Worm (Caenorhabditis elegans) whole organism, L2 larva: Measurements from ENCODE around the gene gln-6.

Experiments used
- C34F6.9 ChIP-seq: fragments of 150-350 bp; optimal IDR thresholded peaks from 2 replicates; lab custom pipeline; 2014; ENCODE audit warnings: missing biosample characterization, missing genetic modification characterization
- F13H6.1 ChIP-seq: sonication (generic microtip); optimal IDR thresholded peaks from 2 replicates; lab custom pipeline; 2016; ENCODE audit warnings: missing genetic modification characterization, missing compliant biosample characterization
- Y55F3AM.14 ChIP-seq: fragments of 200-800 bp; sonication (Bioruptor generic); optimal IDR thresholded peaks from 2 replicates; lab custom pipeline; 2018; ENCODE audit warnings: mild to moderate bottlenecking, missing genetic modification characterization, missing compliant biosample characterization
- ZK546.5 ChIP-seq: sonication (generic microtip); optimal IDR thresholded peaks from 2 replicates; lab custom pipeline; 2017; ENCODE audit warnings: missing biosample characterization, missing genetic modification characterization
- alr-1 ChIP-seq: fragments of 150-350 bp; optimal IDR thresholded peaks from 2 replicates; lab custom pipeline; 2014; ENCODE audit warnings: missing biosample characterization, missing genetic modification characterization
- aly-2 ChIP-seq: fragments of 150-350 bp; optimal IDR thresholded peaks from 2 replicates; lab custom pipeline; 2014; ENCODE audit warnings: missing biosample characterization, missing genetic modification characterization
- ama-1 ChIP-seq: fragments of 150-350 bp; optimal IDR thresholded peaks from 2 replicates; lab custom pipeline; 2018; ENCODE audit warnings: inconsistent platforms
- blmp-1 ChIP-seq: sonication (generic microtip); optimal IDR thresholded peaks from 2 replicates; lab custom pipeline; 2017; ENCODE audit warnings: missing genetic modification characterization, mild to moderate bottlenecking, missing compliant biosample characterization, antibody characterized with exemption, moderate library complexity; ENCODE audit not compliant: insufficient read depth
- ceh-16 ChIP-seq: fragments of 150-350 bp; optimal IDR thresholded peaks from 2 replicates; lab custom pipeline; 2014; ENCODE audit warnings: missing biosample characterization, missing genetic modification characterization
- ceh-82 ChIP-seq: fragments of 150-350 bp; optimal IDR thresholded peaks from 2 replicates; lab custom pipeline; 2014; ENCODE audit warnings: missing biosample characterization, missing genetic modification characterization
- dmd-4 ChIP-seq: sonication (generic microtip); optimal IDR thresholded peaks from 2 replicates; lab custom pipeline; 2017; ENCODE audit warnings: missing biosample characterization, missing genetic modification characterization
- egl-27 ChIP-seq: sonication (generic microtip); optimal IDR thresholded peaks from 3 replicates; lab custom pipeline; 2017; ENCODE audit warnings: missing biosample characterization, missing genetic modification reagents, missing genetic modification characterization
- elt-1 ChIP-seq: fragments of 150-350 bp; optimal IDR thresholded peaks from 2 replicates; lab custom pipeline; 2014; ENCODE audit warnings: missing biosample characterization, missing genetic modification characterization
- elt-3 ChIP-seq: sonication (generic microtip); optimal IDR thresholded peaks from 2 replicates; lab custom pipeline; 2017; ENCODE audit warnings: missing biosample characterization, missing genetic modification characterization
- gmeb-1 ChIP-seq: fragments of 150-350 bp; optimal IDR thresholded peaks from 2 replicates; lab custom pipeline; 2014; ENCODE audit warnings: missing biosample characterization, missing genetic modification characterization
- lin-11 ChIP-seq: fragments of 150-350 bp; sonication (generic microtip); optimal IDR thresholded peaks from 2 replicates; lab custom pipeline; 2014; ENCODE audit warnings: missing biosample characterization, missing genetic modification characterization, inconsistent platforms, mixed read lengths
- lin-13 ChIP-seq: fragments of 150-350 bp; optimal IDR thresholded peaks from 2 replicates; lab custom pipeline; 2014; ENCODE audit warnings: missing biosample characterization, missing genetic modification reagents, missing genetic modification characterization
- lin-39 ChIP-seq: fragments of 150-350 bp; optimal IDR thresholded peaks from 2 replicates; lab custom pipeline; 2014; ENCODE audit warnings: missing biosample characterization, missing genetic modification reagents, missing genetic modification characterization
- mab-5 ChIP-seq: fragments of 150-350 bp; optimal IDR thresholded peaks from 2 replicates; lab custom pipeline; 2014; ENCODE audit warnings: missing biosample characterization, missing genetic modification characterization
- mbf-1 ChIP-seq: sonication (generic microtip); optimal IDR thresholded peaks from 2 replicates; lab custom pipeline; 2017; ENCODE audit warnings: missing biosample characterization, missing genetic modification characterization
- mdl-1 ChIP-seq, 2 experiments: fragments of 150-350 bp in 1 of 2; sonication (generic microtip) in 1 of 2; optimal IDR thresholded peaks; 2 replicates each; lab custom pipeline; 2017; ENCODE audit warnings: missing biosample characterization in 2 of 2, missing genetic modification characterization in 2 of 2
- nhr-11 ChIP-seq: fragments of 150-350 bp; optimal IDR thresholded peaks from 2 replicates; lab custom pipeline; 2014; ENCODE audit warnings: missing biosample characterization, missing genetic modification characterization
- nhr-129 ChIP-seq: fragments of 150-350 bp; optimal IDR thresholded peaks from 2 replicates; lab custom pipeline; 2014; ENCODE audit warnings: missing biosample characterization, missing genetic modification characterization
- nhr-21 ChIP-seq: fragments of 150-350 bp; optimal IDR thresholded peaks from 2 replicates; lab custom pipeline; 2014; ENCODE audit warnings: missing biosample characterization, missing genetic modification characterization
- nhr-23 ChIP-seq: fragments of 150-350 bp; optimal IDR thresholded peaks from 2 replicates; lab custom pipeline; 2014; ENCODE audit warnings: missing biosample characterization, missing genetic modification reagents, missing genetic modification characterization
- nhr-237 ChIP-seq: fragments of 150-350 bp; optimal IDR thresholded peaks from 2 replicates; lab custom pipeline; 2014; ENCODE audit warnings: missing biosample characterization, missing genetic modification characterization
- nhr-25 ChIP-seq: fragments of 150-350 bp; sonication (generic microtip); optimal IDR thresholded peaks from 3 replicates; lab custom pipeline; 2014; ENCODE audit warnings: missing biosample characterization, missing genetic modification characterization
- snpc-4 ChIP-seq: fragments of 150-350 bp; optimal IDR thresholded peaks from 2 replicates; lab custom pipeline; 2014; ENCODE audit warnings: missing biosample characterization, missing genetic modification characterization
- unc-39 ChIP-seq: fragments of 150-350 bp; optimal IDR thresholded peaks from 2 replicates; lab custom pipeline; 2014; ENCODE audit warnings: missing biosample characterization, missing genetic modification characterization
- unc-55 ChIP-seq: fragments of 150-350 bp; sonication (generic microtip); optimal IDR thresholded peaks from 3 replicates; lab custom pipeline; 2014; ENCODE audit warnings: missing biosample characterization, missing genetic modification reagents, missing genetic modification characterization
- unc-62 ChIP-seq: fragments of 150-350 bp; optimal IDR thresholded peaks from 2 replicates; lab custom pipeline; 2014; ENCODE audit warnings: missing biosample characterization, missing genetic modification reagents, missing genetic modification characterization
- zag-1 ChIP-seq: fragments of 150-350 bp; optimal IDR thresholded peaks from 2 replicates; lab custom pipeline; 2014; ENCODE audit warnings: missing biosample characterization, missing genetic modification characterization
- ztf-1 ChIP-seq: fragments of 200-800 bp; sonication (Bioruptor generic); conservative IDR thresholded peaks from 2 replicates; pipeline ENCODE4 v1.3.6; 2022; ENCODE audit warnings: missing genetic modification characterization, missing compliant biosample characterization
- ztf-11 ChIP-seq: sonication (generic microtip); optimal IDR thresholded peaks from 2 replicates; lab custom pipeline; 2017; ENCODE audit warnings: missing biosample characterization, missing genetic modification characterization

The gln-6 gene

ce11 chrIV:9755713-9756112 is 15.0 kb upstream of the gln-6 start:
- TF ChIP-seq nhr-11 (tag; lab: Kevin White, UChicago) (no peak), unc-55 (GFP tag; lab: Kevin White, UChicago) (no peak), nhr-237 (tag; lab: Kevin White, UChicago) (no peak), egl-27 (tag; lab: Kevin White, UChicago) (no peak), aly-2 (tag; lab: Kevin White, UChicago) (no peak), unc-62 (GFP tag; lab: Kevin White, UChicago) (no peak), blmp-1 (tag; lab: Kevin White, UChicago) (no peak), nhr-23 (tag; lab: Kevin White, UChicago) (no peak), ama-1 (no peak), dmd-4 (no peak), mbf-1 (tag; lab: Kevin White, UChicago) (no peak), nhr-21 (tag; lab: Kevin White, UChicago) (no peak), ztf-1 (no peak), nhr-129 (no peak), ceh-16 (no peak), Y55F3AM.14 (GFP tag; lab: Kevin White, UChicago) (no peak), snpc-4 (no peak), unc-39 (no peak), elt-3 (tag; lab: Kevin White, UChicago) (no peak), nhr-25 (tag; lab: Kevin White, UChicago) (no peak)

- TF ChIP-seq dmd-4 (no peak), gmeb-1 (no peak), egl-27 (tag; lab: Kevin White, UChicago) (no peak), lin-11 (no peak)
These were observed 7.6 kb upstream of the gln-6 start, which contains the start of gene C28D4.8 for ce11 chrIV:9748342-9748741. TSS of gene C28D4.8 (minus strand) at chrIV:9748442.

- TF ChIP-seq alr-1 (tag; lab: Kevin White, UChicago) (no peak), mdl-1 (tag; optimal IDR thresholded peaks at IDR 0.05; lab: Kevin White, UChicago) (no peak), ceh-16 (no peak), C34F6.9 (tag; lab: Kevin White, UChicago) (no peak), unc-55 (GFP tag; lab: Kevin White, UChicago) (no peak), ceh-82 (no peak), zag-1 (no peak), nhr-237 (tag; lab: Kevin White, UChicago) (no peak), lin-39 (no peak), F13H6.1 (tag; lab: Kevin White, UChicago) (no peak), ztf-11 (no peak), ZK546.5 (tag; lab: Kevin White, UChicago) (no peak), blmp-1 (tag; lab: Kevin White, UChicago) (no peak), lin-13 (GFP tag; lab: Kevin White, UChicago) (no peak), mab-5 (no peak), egl-27 (tag; lab: Kevin White, UChicago) (no peak), nhr-23 (tag; lab: Kevin White, UChicago) (no peak), elt-1 (tag; lab: Kevin White, UChicago) (no peak)
These were observed 6.1 kb upstream of the gln-6 start, which contains the start of gene C28D4.5 for ce11 chrIV:9746762-9747161. TSS of gene C28D4.5 (minus strand) at chrIV:9746862.

ce11 chrIV:9744905-9745304 is 4.2 kb upstream of the gln-6 start, which contains the start of gene C28D4.4:
TSS of gene C28D4.4 (minus strand) at chrIV:9745005.
- TF ChIP-seq nhr-21 (tag; lab: Kevin White, UChicago) (no peak), lin-13 (GFP tag; lab: Kevin White, UChicago) (no peak), nhr-129 (no peak)

- TF ChIP-seq Y55F3AM.14 (GFP tag; lab: Kevin White, UChicago) = no peak
These were observed 2.2 kb upstream of the gln-6 start, which contains the start of gene C28D4.7 for ce11 chrIV:9742883-9743282. TSS of gene C28D4.7 (minus strand) at chrIV:9743147.

- TF ChIP-seq elt-3 (tag; lab: Kevin White, UChicago) (no peak), dmd-4 (no peak), ztf-1 (no peak), nhr-25 (tag; lab: Kevin White, UChicago) (no peak), egl-27 (tag; lab: Kevin White, UChicago) (no peak), gmeb-1 (no peak), nhr-21 (tag; lab: Kevin White, UChicago) (no peak), nhr-237 (tag; lab: Kevin White, UChicago) (no peak), mab-5 (no peak)
These were observed 1.7 kb downstream of the gln-6 start for ce11 chrIV:9739001-9739400.
